Fruit fly (Drosophila melanogaster) whole organism, prepupa: ENCODE data around the gene CG7840.

Experiments
- Blimp-1 ChIP-seq: fragments of 200-800 bp; sonication (Bioruptor generic); optimal IDR thresholded peaks from 3 replicates; lab custom pipeline; 2017; ENCODE audit warnings: missing biosample characterization, missing genetic modification characterization, mild to moderate bottlenecking, moderate library complexity, missing genetic modification reagents
- CG11294 ChIP-seq: fragments of 200-800 bp; sonication (Bioruptor generic); IDR thresholded peaks from 2 replicates; pipeline ENCODE4 v1.3.6; 2022; ENCODE audit warnings: missing biosample characterization, missing genetic modification characterization
- CG11762 ChIP-seq: fragments of 200-800 bp; sonication (Bioruptor generic); optimal IDR thresholded peaks from 3 replicates; lab custom pipeline; 2016; ENCODE audit warnings: missing biosample characterization, missing genetic modification characterization; ENCODE audit not compliant: insufficient read depth
- CG11902 ChIP-seq: fragments of 200-800 bp; sonication (Bioruptor generic); optimal IDR thresholded peaks from 3 replicates; lab custom pipeline; 2016; ENCODE audit warnings: missing biosample characterization, missing genetic modification characterization
- CG15336 ChIP-seq: fragments of 200-800 bp; sonication (Bioruptor generic); IDR thresholded peaks from 2 replicates; pipeline ENCODE4 v1.3.6; 2022; ENCODE audit warnings: missing biosample characterization, missing genetic modification characterization
- CG1621 ChIP-seq: fragments of 200-800 bp; sonication (Bioruptor generic); optimal IDR thresholded peaks from 3 replicates; lab custom pipeline; 2018; ENCODE audit warnings: missing biosample characterization, mild to moderate bottlenecking, missing genetic modification characterization
- CG3032 ChIP-seq: fragments of 200-800 bp; optimal IDR thresholded peaks from 2 replicates; lab custom pipeline; 2019; ENCODE audit warnings: missing biosample characterization, mild to moderate bottlenecking, missing genetic modification characterization, moderate library complexity
- CG31627 ChIP-seq: fragments of 200-800 bp; sonication (Bioruptor generic); optimal IDR thresholded peaks from 3 replicates; lab custom pipeline; 2016; ENCODE audit warnings: missing biosample characterization, missing genetic modification characterization
- CG34406 ChIP-seq: fragments of 200-800 bp; sonication (Bioruptor generic); optimal IDR thresholded peaks from 3 replicates; lab custom pipeline; 2016; ENCODE audit warnings: missing biosample characterization, missing genetic modification characterization
- CG3919 ChIP-seq: fragments of 200-800 bp; sonication (Bioruptor generic); optimal IDR thresholded peaks from 3 replicates; lab custom pipeline; 2016; ENCODE audit warnings: missing biosample characterization, missing genetic modification characterization
- CG6163 ChIP-seq: fragments of 200-800 bp; sonication (Bioruptor generic); IDR thresholded peaks from 3 replicates; pipeline ENCODE4 v1.3.6; 2022; ENCODE audit warnings: missing biosample characterization, missing genetic modification characterization
- CG6808 ChIP-seq: fragments of 200-800 bp; sonication (Bioruptor generic); optimal IDR thresholded peaks from 3 replicates; lab custom pipeline; 2017; ENCODE audit warnings: missing biosample characterization, missing genetic modification characterization, mild to moderate bottlenecking, moderate library complexity, missing genetic modification reagents
- CG6854 ChIP-seq: fragments of 200-800 bp; sonication (Bioruptor generic); optimal IDR thresholded peaks from 2 replicates; lab custom pipeline; 2017; ENCODE audit warnings: missing biosample characterization, mild to moderate bottlenecking, missing genetic modification characterization
- CG8119 ChIP-seq: fragments of 200-800 bp; sonication (Bioruptor generic); IDR thresholded peaks from 3 replicates; pipeline ENCODE4 v1.3.6; 2022; ENCODE audit warnings: missing biosample characterization, missing genetic modification characterization
- CG8632 ChIP-seq: fragments of 200-800 bp; sonication (Bioruptor generic); optimal IDR thresholded peaks from 3 replicates; lab custom pipeline; 2016; ENCODE audit warnings: missing biosample characterization, missing genetic modification characterization
- Eip78C ChIP-seq: fragments of 200-800 bp; sonication (Bioruptor generic); peaks from one replicate; lab custom pipeline; 2016; ENCODE audit warnings: missing biosample characterization, missing genetic modification characterization
- Eip93F ChIP-seq: fragments of 200-800 bp; sonication (Bioruptor generic); optimal IDR thresholded peaks from 2 replicates; lab custom pipeline; 2016; ENCODE audit warnings: missing biosample characterization, mild to moderate bottlenecking, missing genetic modification characterization
- Ets21C ChIP-seq: fragments of 200-800 bp; sonication (Bioruptor generic); optimal IDR thresholded peaks from 3 replicates; lab custom pipeline; 2016; ENCODE audit warnings: missing biosample characterization, missing genetic modification characterization
- Ets96B ChIP-seq: fragments of 200-800 bp; optimal IDR thresholded peaks from 2 replicates; lab custom pipeline; 2019; ENCODE audit warnings: missing biosample characterization, mild to moderate bottlenecking, missing genetic modification characterization, moderate library complexity
- Gug ChIP-seq: fragments of 200-800 bp; sonication (Bioruptor generic); IDR thresholded peaks from 2 replicates; pipeline ENCODE4 v1.3.6; 2022; ENCODE audit warnings: missing biosample characterization, missing genetic modification characterization
- Hr38 ChIP-seq: sonication (Bioruptor generic); optimal IDR thresholded peaks from 2 replicates; lab custom pipeline; 2016; ENCODE audit warnings: missing biosample characterization, missing genetic modification characterization
- Hr39 ChIP-seq: fragments of 200-800 bp; sonication (Bioruptor generic); optimal IDR thresholded peaks from 2 replicates; lab custom pipeline; 2016; ENCODE audit warnings: missing biosample characterization, missing genetic modification characterization
- Hr4 ChIP-seq: fragments of 200-800 bp; sonication (Bioruptor generic); optimal IDR thresholded peaks from 3 replicates; lab custom pipeline; 2016; ENCODE audit warnings: missing biosample characterization, missing genetic modification characterization
- Met ChIP-seq: fragments of 200-800 bp; sonication (Bioruptor generic); optimal IDR thresholded peaks from 3 replicates; lab custom pipeline; 2016; ENCODE audit warnings: missing biosample characterization, missing genetic modification characterization
- OdsH ChIP-seq: fragments of 200-800 bp; sonication (Bioruptor generic); optimal IDR thresholded peaks from 3 replicates; lab custom pipeline; 2016; ENCODE audit warnings: missing biosample characterization, missing genetic modification characterization
- Smox ChIP-seq: fragments of 200-800 bp; sonication (Bioruptor generic); optimal IDR thresholded peaks from 3 replicates; lab custom pipeline; 2016; ENCODE audit warnings: missing biosample characterization, missing genetic modification characterization
- Sox102F ChIP-seq: fragments of 200-800 bp; sonication (Bioruptor generic); optimal IDR thresholded peaks from 2 replicates; lab custom pipeline; 2016; ENCODE audit warnings: missing biosample characterization, mild to moderate bottlenecking, missing genetic modification characterization
- Sox14 ChIP-seq: fragments of 200-800 bp; sonication (Bioruptor generic); optimal IDR thresholded peaks from 3 replicates; lab custom pipeline; 2016; ENCODE audit warnings: missing biosample characterization, missing genetic modification characterization
- Sox15 ChIP-seq: fragments of 200-800 bp; sonication (Bioruptor generic); optimal IDR thresholded peaks from 3 replicates; lab custom pipeline; 2016; ENCODE audit warnings: missing biosample characterization, missing genetic modification characterization
- achi ChIP-seq: fragments of 200-800 bp; sonication (Bioruptor generic); optimal IDR thresholded peaks from 3 replicates; lab custom pipeline; 2016; ENCODE audit warnings: missing biosample characterization, missing genetic modification characterization
- dac ChIP-seq: fragments of 200-800 bp; sonication (Bioruptor generic); optimal IDR thresholded peaks from 2 replicates; lab custom pipeline; 2017; ENCODE audit warnings: missing biosample characterization, mild to moderate bottlenecking, missing genetic modification characterization
- dsx ChIP-seq: fragments of 200-800 bp; optimal IDR thresholded peaks from 3 replicates; lab custom pipeline; 2019; ENCODE audit warnings: missing biosample characterization, mild to moderate bottlenecking, missing genetic modification characterization, moderate library complexity; ENCODE audit not compliant: poor library complexity, severe bottlenecking
- esn ChIP-seq: fragments of 200-800 bp; sonication (Bioruptor generic); optimal IDR thresholded peaks from 2 replicates; lab custom pipeline; 2016; ENCODE audit warnings: missing biosample characterization, mild to moderate bottlenecking, missing genetic modification characterization, moderate library complexity
- fd85E ChIP-seq: fragments of 200-800 bp; sonication (Bioruptor generic); optimal IDR thresholded peaks from 3 replicates; lab custom pipeline; 2016; ENCODE audit warnings: missing biosample characterization, missing genetic modification characterization
- fkh ChIP-seq: fragments of 200-800 bp; sonication (Bioruptor generic); optimal IDR thresholded peaks from 3 replicates; lab custom pipeline; 2017; ENCODE audit warnings: missing biosample characterization, mild to moderate bottlenecking, missing genetic modification characterization, moderate library complexity
- lz ChIP-seq: fragments of 200-800 bp; sonication (Bioruptor generic); optimal IDR thresholded peaks from 3 replicates; lab custom pipeline; 2016; ENCODE audit warnings: missing biosample characterization, missing genetic modification characterization
- net ChIP-seq: fragments of 200-800 bp; sonication (Bioruptor generic); optimal IDR thresholded peaks from 3 replicates; lab custom pipeline; 2016; ENCODE audit warnings: missing biosample characterization, missing genetic modification characterization
- salr ChIP-seq, 2 experiments: fragments of 200-800 bp; sonication (Bioruptor generic); optimal IDR thresholded peaks; 3 replicates each; lab custom pipeline; 2016 to 2018; ENCODE audit warnings: missing biosample characterization in 2 of 2, missing genetic modification characterization in 2 of 2, mild to moderate bottlenecking in 1 of 2
- ss ChIP-seq, 2 experiments: fragments of 200-800 bp; sonication (Bioruptor generic); optimal IDR thresholded peaks; 2 replicates in 1 of 2; 3 replicates in 1 of 2; lab custom pipeline; 2017 to 2018; ENCODE audit warnings: mild to moderate bottlenecking in 2 of 2, missing biosample characterization in 2 of 2, missing genetic modification characterization in 2 of 2, moderate library complexity in 1 of 2
- topi ChIP-seq: fragments of 200-800 bp; sonication (Bioruptor generic); optimal IDR thresholded peaks from 3 replicates; lab custom pipeline; 2016; ENCODE audit warnings: missing biosample characterization, missing genetic modification characterization

Gene CG7840

DNA sequence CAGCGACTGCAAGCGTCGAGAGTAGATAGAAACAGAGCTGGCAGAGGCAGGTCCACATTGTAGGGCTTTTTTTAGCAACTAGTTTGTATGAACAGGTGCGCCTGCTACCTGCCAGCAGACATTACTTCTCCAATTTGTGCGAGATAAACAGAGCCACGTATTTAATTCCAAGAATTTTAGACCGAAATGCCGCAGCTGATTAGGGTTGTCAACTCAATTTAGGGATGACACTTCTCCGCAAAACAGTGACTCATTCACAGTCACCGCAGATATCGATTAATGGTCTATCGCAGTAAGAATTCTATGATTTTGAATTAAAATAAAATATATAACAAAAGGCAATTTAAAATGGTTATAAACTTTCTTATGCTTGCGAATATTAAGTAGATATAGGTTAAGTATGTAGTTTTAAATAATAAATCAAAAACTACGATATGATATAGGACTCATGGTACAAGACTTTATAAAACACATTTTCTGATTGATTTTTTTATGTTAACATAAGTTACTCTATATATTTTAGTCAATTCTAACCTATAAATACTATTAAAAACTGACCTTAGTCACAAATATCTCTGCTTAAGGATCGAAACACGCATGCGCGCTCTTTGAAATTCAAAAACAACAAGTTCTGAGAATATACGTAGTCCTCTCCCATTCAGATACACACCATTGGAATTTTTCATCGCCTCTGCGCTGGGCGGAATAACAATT, 2.5 kb upstream of the CG7840 start, which contains the start of the genes wol and Scgalpha:
TSS of gene wol (minus strand) at position 220 of the 714 bp plus-strand sequence.
TSS of gene Scgalpha (plus strand) at position 664 of the 714 bp plus-strand sequence.
- no peak for TF ChIP-seq CG8119
- peak; percentile 0 for TF ChIP-seq esn

DNA sequence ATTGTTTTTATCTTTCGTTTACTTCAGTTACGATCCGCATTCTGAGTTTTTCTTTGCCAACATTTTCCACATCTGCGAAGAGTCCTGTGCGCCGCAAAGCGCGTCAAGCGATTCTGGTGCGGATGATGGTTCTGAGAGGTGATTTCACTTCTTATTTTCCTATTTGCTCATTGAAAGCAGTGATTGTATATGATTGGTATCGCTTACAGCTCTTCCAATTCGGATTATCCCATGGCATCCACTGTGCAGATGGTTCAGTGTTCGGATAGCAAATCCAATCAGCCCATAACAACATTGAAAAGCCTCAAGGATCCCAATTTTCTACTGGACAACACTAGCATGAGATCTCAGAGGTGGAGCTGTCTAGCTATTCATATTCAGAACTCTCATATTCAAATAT, 751 bp upstream of the CG7840 start:
- TF ChIP-seq CG11762 (GFP tag; lab: Kevin White, UChicago) (no peak), CG6163 (no peak), Hr39 (GFP tag; lab: Kevin White, UChicago) (no peak), CG3919 (GFP tag; lab: Kevin White, UChicago) (no peak), Sox15 (GFP tag; lab: Kevin White, UChicago) (no peak), achi (no peak), CG11294 (no peak), CG31627 (GFP tag; lab: Kevin White, UChicago) (no peak), topi (GFP tag; lab: Kevin White, UChicago) (no peak), Hr38 (no peak), CG1621 (tag; lab: Kevin White, UChicago) (no peak), salr (GFP tag; optimal IDR thresholded peaks at IDR 0.05; lab: Kevin White, UChicago) (no peak), net (GFP tag; lab: Kevin White, UChicago) (no peak), Hr4 (GFP tag; lab: Kevin White, UChicago) (no peak), CG6854 (GFP tag; lab: Kevin White, UChicago) (no peak), Sox14 (GFP tag; lab: Kevin White, UChicago) (no peak)

- TF ChIP-seq net (GFP tag; lab: Kevin White, UChicago) (no peak), achi (no peak), CG3919 (GFP tag; lab: Kevin White, UChicago) (no peak), ss (GFP tag; optimal IDR thresholded peaks at IDR 0.05; lab: Kevin White, UChicago) (no peak), lz (peak; percentile 29), fkh (GFP tag; lab: Kevin White, UChicago) (peak; percentile 26), esn (peak; percentile 30), dsx (GFP tag; lab: Kevin White, UChicago) (peak; percentile 54), Eip78C (no peak)
Measured at dm6 chr2L:8307817-8308551, 2.6 kb downstream of the CG7840 start, which contains the start of the genes Ostgamma and Mettl14. Gene Ostgamma, minus strand, starts transcription at chr2L:8308192. Gene Mettl14, plus strand, starts transcription at chr2L:8308427.

DNA sequence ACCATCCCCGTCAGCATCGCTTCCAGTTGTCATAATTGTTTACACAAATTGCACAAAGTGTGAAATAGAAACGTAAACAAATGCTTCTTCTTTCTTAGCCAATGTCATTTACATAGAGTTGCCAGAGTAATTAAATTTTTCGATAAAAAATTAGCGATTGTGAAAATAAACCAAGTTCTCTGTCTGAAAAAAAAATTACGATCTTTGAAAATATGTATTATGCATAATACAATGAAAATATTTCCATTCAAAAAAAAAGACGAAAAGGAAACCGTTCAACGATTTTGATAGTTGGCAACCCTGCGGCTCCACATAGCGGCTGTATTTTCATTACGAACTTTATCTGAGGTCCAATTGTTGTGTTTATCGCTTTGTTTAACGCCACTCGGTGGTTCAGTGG, 5.7 kb downstream of the CG7840 start, which contains the start of the genes CG7810 and CG7806:
TSS of gene CG7810 (minus strand) at position 105 of the 400 bp plus-strand sequence.
TSS of gene CG7806 (plus strand) at position 309 of the 400 bp plus-strand sequence.
- no peak for TF ChIP-seq CG3919 (GFP tag; lab: Kevin White, UChicago)
- peak; percentile 94 for TF ChIP-seq CG8119
- peak; percentile 79 for TF ChIP-seq CG1621 (tag; lab: Kevin White, UChicago)
- peak; percentile 85 for TF ChIP-seq dsx (GFP tag; lab: Kevin White, UChicago)
- TF ChIP-seq fd85E = no peak
- peak in 1 of 2 experiments; percentile 54 for TF ChIP-seq salr (GFP tag; optimal IDR thresholded peaks at IDR 0.05; lab: Kevin White, UChicago)
- peak; percentile 95 for TF ChIP-seq esn
- peak; percentile 81; the same call in 1 of the 2 replicates for TF ChIP-seq CG11294
- TF ChIP-seq CG15336 = peak; percentile 96
- peak; percentile 91 for TF ChIP-seq Hr39 (GFP tag; lab: Kevin White, UChicago)
- no peak for TF ChIP-seq CG6808 (GFP tag; lab: Kevin White, UChicago)
- no peak for TF ChIP-seq Smox (GFP tag; lab: Kevin White, UChicago)
- TF ChIP-seq Sox102F (GFP tag; lab: Kevin White, UChicago) = no peak
- TF ChIP-seq Sox14 (GFP tag; lab: Kevin White, UChicago) = peak; percentile 94
- no peak for TF ChIP-seq CG11902 (GFP tag; lab: Kevin White, UChicago)
- no peak for TF ChIP-seq Met
- peak; percentile 93 for TF ChIP-seq CG34406 (GFP tag; lab: Kevin White, UChicago)
- TF ChIP-seq Sox15 (GFP tag; lab: Kevin White, UChicago) = peak; percentile 69
- no peak for TF ChIP-seq dac (GFP tag; lab: Kevin White, UChicago)
- peak; percentile 86 for TF ChIP-seq Ets96B (tag; lab: Kevin White, UChicago)
- TF ChIP-seq Eip93F (GFP tag; lab: Kevin White, UChicago) = no peak
- TF ChIP-seq Ets21C (GFP tag; lab: Kevin White, UChicago) = no peak
- peak; percentile 89 for TF ChIP-seq CG8632 (GFP tag; lab: Kevin White, UChicago)
- TF ChIP-seq Gug (GFP tag; lab: Robert Waterston, UW) = peak; percentile 88
- peak; percentile 97 for TF ChIP-seq Eip78C
- TF ChIP-seq achi = peak; percentile 97
- peak; percentile 82 for TF ChIP-seq CG3032 (tag; lab: Kevin White, UChicago)
- peak; percentile 75 for TF ChIP-seq CG6854 (GFP tag; lab: Kevin White, UChicago)
- TF ChIP-seq ss (GFP tag; optimal IDR thresholded peaks at IDR 0.05; lab: Kevin White, UChicago) = no peak
- peak; percentile 55 for TF ChIP-seq Blimp-1 (GFP tag; lab: Kevin White, UChicago)
- peak; percentile 90 for TF ChIP-seq OdsH (GFP tag; lab: Kevin White, UChicago)
